Fruit fly (Drosophila melanogaster): ENCODE data around the gene CG46448.

Gene CG46448

dm6 chr2L:2348479-2348878 lies 43.0 kb upstream of the CG46448 start (continued):
- TF ChIP-seq CG17385 (GFP tag; optimal IDR thresholded peaks at IDR 0.05): peak; percentile 35
- no peak for TF ChIP-seq Awh (GFP tag; IDR thresholded peaks at IDR 0.05)
- TF ChIP-seq gcm (GFP tag; optimal IDR thresholded peaks at IDR 0.05): no peak
- TF ChIP-seq CG15011 (GFP tag; optimal IDR thresholded peaks at IDR 0.05): no peak
- TF ChIP-seq nau (GFP tag; optimal IDR thresholded peaks at IDR 0.05): no peak
- no peak for TF ChIP-seq pnt (GFP tag; optimal IDR thresholded peaks at IDR 0.05)
- TF ChIP-seq lola (GFP tag; optimal IDR thresholded peaks at IDR 0.05): no peak
- TF ChIP-seq Dbx (GFP tag; IDR thresholded peaks at IDR 0.05): peak; percentile 60; the same call in 1 of the 3 replicates
- TF ChIP-seq lbe (GFP tag; optimal IDR thresholded peaks at IDR 0.05): no peak
- TF ChIP-seq CG7987 (GFP tag; optimal IDR thresholded peaks at IDR 0.05): no peak
- no peak for TF ChIP-seq CG31388 (GFP tag; optimal IDR thresholded peaks at IDR 0.05)
- TF ChIP-seq HHEX (GFP tag; optimal IDR thresholded peaks at IDR 0.05): peak; percentile 43
- no peak for TF ChIP-seq ro (GFP tag; IDR thresholded peaks at IDR 0.05)
- TF ChIP-seq CG8359 (GFP tag; optimal IDR thresholded peaks at IDR 0.05; ENCODE audit: borderline replicate concordance): no peak
- TF ChIP-seq CG15479 (GFP tag; optimal IDR thresholded peaks at IDR 0.05): no peak
- no peak for TF ChIP-seq sqz (GFP tag; optimal IDR thresholded peaks at IDR 0.05)
- TF ChIP-seq CG31365 (tag; optimal IDR thresholded peaks at IDR 0.05): no peak
- peak; percentile 24 for TF ChIP-seq nmo (GFP tag; optimal IDR thresholded peaks at IDR 0.05)
- TF ChIP-seq bab2 (GFP tag; optimal IDR thresholded peaks at IDR 0.05): no peak
- TF ChIP-seq fd3F (GFP tag; optimal IDR thresholded peaks at IDR 0.05): peak; percentile 28
- no peak for TF ChIP-seq CG6254 (GFP tag; optimal IDR thresholded peaks at IDR 0.05)
- TF ChIP-seq CG6765 (GFP tag; optimal IDR thresholded peaks at IDR 0.05): no peak
- TF ChIP-seq CG17328 (GFP tag; IDR thresholded peaks at IDR 0.05): no peak
- no peak for TF ChIP-seq Optix (GFP tag; IDR thresholded peaks at IDR 0.05)
- TF ChIP-seq trem (tag; optimal IDR thresholded peaks at IDR 0.05): no peak
- TF ChIP-seq repo (GFP tag; optimal IDR thresholded peaks at IDR 0.05): no peak
- TF ChIP-seq Nf-YB (GFP tag; optimal IDR thresholded peaks at IDR 0.05): no peak
- TF ChIP-seq emc (GFP tag; optimal IDR thresholded peaks at IDR 0.05): no peak
- peak; percentile 17 for TF ChIP-seq CG10543 (GFP tag; optimal IDR thresholded peaks at IDR 0.05)
- peak; percentile 29; the same call in 1 of the 2 replicates for TF ChIP-seq E2f2 (GFP tag; IDR thresholded peaks at IDR 0.05)
- no peak for TF ChIP-seq sd (tag; optimal IDR thresholded peaks at IDR 0.05)
- TF ChIP-seq kni (GFP tag; optimal IDR thresholded peaks at IDR 0.05): no peak
- no peak for TF ChIP-seq CG4360 (GFP tag; IDR thresholded peaks at IDR 0.05)
- TF ChIP-seq Hmr (GFP tag; optimal IDR thresholded peaks at IDR 0.05): peak; percentile 66
- no peak for TF ChIP-seq CG8944 (GFP tag; optimal IDR thresholded peaks at IDR 0.05)
- TF ChIP-seq CG10147 (GFP tag; optimal IDR thresholded peaks at IDR 0.05): peak; percentile 47
- no peak for TF ChIP-seq CG9437 (GFP tag; optimal IDR thresholded peaks at IDR 0.05)
- TF ChIP-seq CG17186 (GFP tag; optimal IDR thresholded peaks at IDR 0.05): no peak
- TF ChIP-seq Dip3 (GFP tag; optimal IDR thresholded peaks at IDR 0.05): no peak
- no peak for TF ChIP-seq unpg (GFP tag; optimal IDR thresholded peaks at IDR 0.05)
- TF ChIP-seq CG3995 (GFP tag; optimal IDR thresholded peaks at IDR 0.05): no peak
- TF ChIP-seq chif (GFP tag; optimal IDR thresholded peaks at IDR 0.05): no peak
- no peak for TF ChIP-seq Taf1 (GFP tag; IDR thresholded peaks at IDR 0.05)
- no peak for TF ChIP-seq CG14667 (GFP tag; IDR thresholded peaks at IDR 0.05)
- TF ChIP-seq Dad (GFP tag; optimal IDR thresholded peaks at IDR 0.05): no peak
- no peak for TF ChIP-seq CG3838 (GFP tag; optimal IDR thresholded peaks at IDR 0.05)
- peak; percentile 49; the same call in 1 of the 2 replicates for TF ChIP-seq CG9932 (GFP tag; IDR thresholded peaks at IDR 0.05)
- no peak for TF ChIP-seq luna (GFP tag; optimal IDR thresholded peaks at IDR 0.05)
- TF ChIP-seq ERR (GFP tag; optimal IDR thresholded peaks at IDR 0.05): no peak
- TF ChIP-seq CG18619 (GFP tag; optimal IDR thresholded peaks at IDR 0.05): peak; percentile 20
- TF ChIP-seq grau (tag; optimal IDR thresholded peaks at IDR 0.05): no peak

Measured in whole organism, embryonic.